Worm (Caenorhabditis elegans): ENCODE measurements around the gene dlc-4.

dlc-4 gene

DNA sequence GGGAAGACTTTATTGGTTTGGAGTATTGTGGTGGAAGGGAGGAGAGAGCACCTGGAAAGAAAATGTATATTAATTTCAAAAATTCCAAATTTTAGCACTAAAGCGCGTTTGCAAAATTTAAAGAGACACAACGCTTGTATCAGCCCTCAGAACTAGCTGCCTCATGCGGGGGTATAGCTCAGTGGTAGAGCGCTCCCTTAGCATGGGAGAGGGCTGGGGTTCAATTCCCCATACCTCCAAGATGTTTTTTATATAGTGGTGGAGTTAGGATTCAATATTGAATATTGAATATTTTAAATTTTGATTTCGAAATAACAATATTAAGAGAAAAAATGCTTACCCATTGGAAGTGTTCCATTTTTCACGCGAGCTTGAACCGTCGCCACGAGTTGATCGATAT, 44.0 kb upstream of the dlc-4 start (continued):
- TF ChIP-seq tlf-1 (GFP tag; optimal IDR thresholded peaks at IDR 0.05) (peak; percentile 40), cebp-1 (GFP tag; IDR thresholded peaks at IDR 0.05) (no peak), cebp-1 (tag; optimal IDR thresholded peaks at IDR 0.05) (peak; percentile 66), F33H1.4 (GFP tag; IDR thresholded peaks at IDR 0.05) (no peak), sea-2 (GFP tag; IDR thresholded peaks at IDR 0.05) (no peak), F23B12.7 (tag; optimal IDR thresholded peaks at IDR 0.05; ENCODE audit: insufficient read depth) (peak; percentile 45), mxl-1 (tag; optimal IDR thresholded peaks at IDR 0.05) (peak; percentile 64), T07F8.4 (tag; optimal IDR thresholded peaks at IDR 0.05) (peak; percentile 57), C06A6.2 (GFP tag; conservative IDR thresholded peaks at IDR 0.05) (no peak), hmg-20 (GFP tag; IDR thresholded peaks at IDR 0.05) (peak; percentile 84), madf-8 (GFP tag; conservative IDR thresholded peaks at IDR 0.05) (no peak), athp-1 (tag; optimal IDR thresholded peaks at IDR 0.05) (peak; percentile 42), lsy-27 (tag; optimal IDR thresholded peaks at IDR 0.05; ENCODE audit: borderline replicate concordance, insufficient read depth) (no peak), mel-28 (tag; optimal IDR thresholded peaks at IDR 0.05; ENCODE audit: borderline replicate concordance) (no peak), egl-44 (GFP tag; IDR thresholded peaks at IDR 0.05) (peak; percentile 90), rec-8 (tag; optimal IDR thresholded peaks at IDR 0.05) (peak; percentile 43 to 66), attf-5 (GFP tag; optimal IDR thresholded peaks at IDR 0.05) (peak; percentile 21), K12H6.12 (tag; optimal IDR thresholded peaks at IDR 0.05) (peak; percentile 7), madf-10 (tag; optimal IDR thresholded peaks at IDR 0.05) (peak; percentile 48), ets-4 (GFP tag; optimal IDR thresholded peaks at IDR 0.05) (no peak), ztf-22 (GFP tag; optimal IDR thresholded peaks at IDR 0.05) (no peak), nhr-80 (tag; optimal IDR thresholded peaks at IDR 0.05) (no peak), rpc-1 (optimal IDR thresholded peaks at IDR 0.05) (peak; percentile 92), rpc-1 (tag; optimal IDR thresholded peaks at IDR 0.05) (peak; percentile 91), snpc-1.3 (tag; optimal IDR thresholded peaks at IDR 0.05; ENCODE audit: insufficient read depth) (peak; percentile 88), attf-3 (GFP tag; conservative IDR thresholded peaks at IDR 0.05) (no peak), lsl-1 (GFP tag; optimal IDR thresholded peaks at IDR 0.05) (no peak), nhr-27 (tag; optimal IDR thresholded peaks at IDR 0.05) (peak; percentile 15), F37B4.10 (GFP tag; IDR thresholded peaks at IDR 0.05) (no peak), nhr-90 (tag; optimal IDR thresholded peaks at IDR 0.05) (peak; percentile 86), nhr-120 (GFP tag; IDR thresholded peaks at IDR 0.05) (no peak), ceh-40 (GFP tag; IDR thresholded peaks at IDR 0.05) (0 out of 2 replicates have a peak, but pooled peaks have one; percentile 77), D2030.7 (GFP tag; IDR thresholded peaks at IDR 0.05) (peak; percentile 85), B0261.1 (tag; optimal IDR thresholded peaks at IDR 0.05) (peak; percentile 82), sptf-2 (GFP tag; optimal IDR thresholded peaks at IDR 0.05) (peak; percentile 81), Y53F4B.3 (GFP tag; IDR thresholded peaks at IDR 0.05) (0 out of 2 replicates have a peak, but pooled peaks have one; percentile 41), lin-35 (GFP tag; optimal IDR thresholded peaks at IDR 0.05) (peak in 1 of 3 experiments; percentile 32), ZK185.1 (tag; optimal IDR thresholded peaks at IDR 0.05; ENCODE audit: poor library complexity, severe bottlenecking) (peak; percentile 75), ztf-25 (GFP tag; IDR thresholded peaks at IDR 0.05) (0 out of 2 replicates have a peak, but pooled peaks have one; percentile 61), repo-1 (tag; optimal IDR thresholded peaks at IDR 0.05) (no peak), ztf-3 (GFP tag; optimal IDR thresholded peaks at IDR 0.05) (no peak), hrde-1 (tag; optimal IDR thresholded peaks at IDR 0.05; ENCODE audit: borderline replicate concordance) (peak; percentile 45), nfya-1 (tag; optimal IDR thresholded peaks at IDR 0.05; ENCODE audit: borderline replicate concordance, insufficient read depth) (no peak), ama-1 (optimal IDR thresholded peaks at IDR 0.05) (no peak), ama-1 (GFP tag; optimal IDR thresholded peaks at IDR 0.05) (peak; percentile 31 to 88), lin-40 (tag; optimal IDR thresholded peaks at IDR 0.05) (peak; percentile 29), ccch-3 (GFP tag; optimal IDR thresholded peaks at IDR 0.05) (no peak), him-1 (tag; optimal IDR thresholded peaks at IDR 0.05) (no peak)

Data from whole organism, young adult.